Fruit fly (Drosophila melanogaster) whole organism, embryonic: ENCODE data around the gene STUB1.

Experiments used
- B-H1 ChIP-seq: fragments of 200-800 bp; sonication (Bioruptor generic); IDR thresholded peaks from 3 replicates; pipeline ENCODE4 v1.3.6; 2022; ENCODE audit warnings: missing biosample characterization, missing genetic modification characterization
- Bdp1 ChIP-seq: fragments of 200-800 bp; sonication (Bioruptor generic); optimal IDR thresholded peaks from 3 replicates; lab custom pipeline; 2016; ENCODE audit warnings: missing biosample characterization, missing genetic modification characterization
- CG10321 ChIP-seq: fragments of 200-800 bp; sonication (Bioruptor generic); IDR thresholded peaks from 2 replicates; pipeline ENCODE4 v1.3.6; 2022; ENCODE audit warnings: missing biosample characterization, missing genetic modification characterization
- CG11560 ChIP-seq: fragments of 200-800 bp; sonication (Bioruptor generic); IDR thresholded peaks from 3 replicates; pipeline ENCODE4 v1.3.6; 2022; ENCODE audit warnings: missing biosample characterization, missing genetic modification characterization
- CG11723 ChIP-seq: fragments of 200-800 bp; sonication (Bioruptor generic); optimal IDR thresholded peaks from 2 replicates; lab custom pipeline; 2017; ENCODE audit warnings: missing biosample characterization, mild to moderate bottlenecking, missing genetic modification characterization
- CG12219 ChIP-seq: fragments of 200-800 bp; sonication (Bioruptor generic); optimal IDR thresholded peaks from 3 replicates; lab custom pipeline; 2018; ENCODE audit warnings: missing biosample characterization, mild to moderate bottlenecking, missing genetic modification characterization
- CG12659 ChIP-seq: fragments of 200-800 bp; sonication (Bioruptor generic); optimal IDR thresholded peaks from 3 replicates; lab custom pipeline; 2017; ENCODE audit warnings: mild to moderate bottlenecking, missing biosample characterization, missing genetic modification reagents, missing genetic modification characterization
- CG12942 ChIP-seq: fragments of 200-800 bp; sonication (Bioruptor generic); optimal IDR thresholded peaks from 3 replicates; lab custom pipeline; 2016; ENCODE audit warnings: missing biosample characterization, missing genetic modification characterization
- CG16813 ChIP-seq: fragments of 200-800 bp; sonication (Bioruptor generic); IDR thresholded peaks from 3 replicates; pipeline ENCODE4 v1.3.6; 2022; ENCODE audit warnings: missing biosample characterization, missing genetic modification characterization; ENCODE audit not compliant: partially characterized antibody
- CG2116 ChIP-seq: fragments of 200-800 bp; sonication (Bioruptor generic); optimal IDR thresholded peaks from 3 replicates; lab custom pipeline; 2018; ENCODE audit warnings: missing biosample characterization, mild to moderate bottlenecking, missing genetic modification characterization
- CG31388 ChIP-seq: fragments of 200-800 bp; sonication (Bioruptor generic); optimal IDR thresholded peaks from 2 replicates; lab custom pipeline; 2016; ENCODE audit warnings: missing biosample characterization, missing genetic modification characterization
- CG3838 ChIP-seq: fragments of 200-800 bp; sonication (Bioruptor generic); optimal IDR thresholded peaks from 3 replicates; lab custom pipeline; 2016; ENCODE audit warnings: missing biosample characterization, missing genetic modification characterization
- CG4707 ChIP-seq: fragments of 200-800 bp; sonication (Bioruptor generic); optimal IDR thresholded peaks from 2 replicates; lab custom pipeline; 2018; ENCODE audit warnings: missing biosample characterization, mild to moderate bottlenecking, missing genetic modification characterization, moderate library complexity
- CG6689 ChIP-seq: fragments of 200-800 bp; sonication (Bioruptor generic); IDR thresholded peaks from 2 replicates; pipeline ENCODE4 v1.3.6; 2022; ENCODE audit warnings: missing biosample characterization, missing genetic modification characterization
- CG7271 ChIP-seq: fragments of 200-800 bp; sonication (Bioruptor generic); optimal IDR thresholded peaks from 2 replicates; lab custom pipeline; 2018; ENCODE audit warnings: missing biosample characterization, mild to moderate bottlenecking, missing genetic modification characterization, moderate library complexity
- CG7839 ChIP-seq: fragments of 200-800 bp; sonication (Bioruptor generic); optimal IDR thresholded peaks from 3 replicates; lab custom pipeline; 2018; ENCODE audit warnings: missing biosample characterization, mild to moderate bottlenecking, missing genetic modification characterization, moderate library complexity
- CG9215 ChIP-seq: fragments of 200-800 bp; sonication (Bioruptor generic); IDR thresholded peaks from 2 replicates; pipeline ENCODE4 v1.3.6; 2022; ENCODE audit warnings: missing biosample characterization, missing genetic modification characterization
- CG9727 ChIP-seq: fragments of 200-800 bp; sonication (Bioruptor generic); optimal IDR thresholded peaks from 3 replicates; lab custom pipeline; 2017; ENCODE audit warnings: missing biosample characterization, mild to moderate bottlenecking, missing genetic modification characterization
- CG9817 ChIP-seq: fragments of 200-800 bp; sonication (Bioruptor generic); optimal IDR thresholded peaks from 2 replicates; lab custom pipeline; 2018; ENCODE audit warnings: missing biosample characterization, mild to moderate bottlenecking, missing genetic modification characterization, moderate library complexity
- CrebB ChIP-seq: fragments of 200-800 bp; sonication (Bioruptor generic); optimal IDR thresholded peaks from 3 replicates; lab custom pipeline; 2018; ENCODE audit warnings: missing biosample characterization, mild to moderate bottlenecking, missing genetic modification characterization
- D ChIP-seq, 2 experiments: fragments of 200-800 bp in 1 of 2; fragments of >200 bp in 1 of 2; sonication (Bioruptor generic) in 1 of 2; optimal IDR thresholded peaks; 2 replicates in 1 of 2; 3 replicates in 1 of 2; lab custom pipeline; 2017; ENCODE audit warnings: mild to moderate bottlenecking in 1 of 2, missing biosample characterization in 1 of 2, missing genetic modification characterization in 1 of 2, missing genetic modification reagents in 1 of 2
- Dfd ChIP-seq, 2 experiments: fragments of >200 bp; optimal IDR thresholded peaks; 2 replicates each; lab custom pipeline; 2017; ENCODE audit warnings: missing biosample characterization in 2 of 2, missing genetic modification characterization in 2 of 2
- Elba2 ChIP-seq: fragments of 200-800 bp; sonication (Bioruptor generic); optimal IDR thresholded peaks from 3 replicates; lab custom pipeline; 2016; ENCODE audit warnings: missing biosample characterization, missing genetic modification characterization
- Ets65A ChIP-seq: fragments of 200-800 bp; sonication (Bioruptor generic); peaks from one replicate; lab custom pipeline; 2016; ENCODE audit warnings: missing biosample characterization, missing genetic modification characterization
- Ets97D ChIP-seq: fragments of 200-800 bp; sonication (Bioruptor generic); optimal IDR thresholded peaks from 3 replicates; lab custom pipeline; 2016; ENCODE audit warnings: missing biosample characterization, missing genetic modification characterization
- Gsc ChIP-seq: fragments of 200-800 bp; sonication (Bioruptor generic); IDR thresholded peaks from 2 replicates; pipeline ENCODE4 v1.3.6; 2022; ENCODE audit warnings: missing biosample characterization, missing genetic modification characterization
- Gug ChIP-seq: fragments of 200-800 bp; sonication (Bioruptor generic); IDR thresholded peaks from 4 replicates; pipeline ENCODE4 v1.3.6; 2022; ENCODE audit warnings: missing biosample characterization, missing genetic modification characterization
- Hand ChIP-seq: fragments of 200-800 bp; sonication (Bioruptor generic); optimal IDR thresholded peaks from 2 replicates; lab custom pipeline; 2017; ENCODE audit warnings: mild to moderate bottlenecking, missing biosample characterization, missing genetic modification reagents, missing genetic modification characterization
- Med ChIP-seq: fragments of 200-800 bp; sonication (Bioruptor generic); peaks from one replicate; lab custom pipeline; 2016; ENCODE audit warnings: missing biosample characterization, missing genetic modification characterization, mild to moderate bottlenecking, inconsistent platforms, moderate library complexity
- Neu2 ChIP-seq: fragments of 200-800 bp; sonication (Bioruptor generic); optimal IDR thresholded peaks from 3 replicates; lab custom pipeline; 2016; ENCODE audit warnings: missing biosample characterization, missing genetic modification characterization, borderline replicate concordance
- Opbp ChIP-seq: fragments of 200-800 bp; sonication (Bioruptor generic); IDR thresholded peaks from 3 replicates; pipeline ENCODE4 v1.3.6; 2022; ENCODE audit warnings: missing biosample characterization, missing genetic modification characterization; ENCODE audit not compliant: partially characterized antibody
- Rx ChIP-seq: fragments of 200-800 bp; sonication (Bioruptor generic); IDR thresholded peaks from 2 replicates; pipeline ENCODE4 v1.3.6; 2022; ENCODE audit warnings: missing biosample characterization, missing genetic modification characterization
- Sry-δ ChIP-seq: fragments of 200-800 bp; sonication (Bioruptor generic); optimal IDR thresholded peaks from 2 replicates; lab custom pipeline; 2016; ENCODE audit warnings: missing biosample characterization, missing genetic modification characterization
- ac ChIP-seq: fragments of 200-800 bp; sonication (Bioruptor generic); optimal IDR thresholded peaks from 3 replicates; lab custom pipeline; 2017; ENCODE audit warnings: missing biosample characterization, mild to moderate bottlenecking, missing genetic modification characterization
- caup ChIP-seq: fragments of 200-800 bp; sonication (Bioruptor generic); optimal IDR thresholded peaks from 3 replicates; lab custom pipeline; 2017; ENCODE audit warnings: missing biosample characterization, mild to moderate bottlenecking, missing genetic modification characterization, moderate library complexity; ENCODE audit not compliant: severe bottlenecking
- dpn ChIP-seq, 2 experiments: fragments of 200-800 bp; sonication (Bioruptor generic); optimal IDR thresholded peaks; 3 replicates each; lab custom pipeline; 2016; ENCODE audit warnings: missing biosample characterization in 2 of 2, missing genetic modification characterization in 2 of 2
- fru ChIP-seq: fragments of >200 bp; optimal IDR thresholded peaks from 2 replicates; lab custom pipeline; 2017
- grau ChIP-seq: fragments of 200-800 bp; optimal IDR thresholded peaks from 3 replicates; lab custom pipeline; 2019; ENCODE audit warnings: missing biosample characterization, mild to moderate bottlenecking, missing genetic modification characterization, moderate library complexity
- gsb-n ChIP-seq: fragments of 200-800 bp; sonication (Bioruptor generic); optimal IDR thresholded peaks from 3 replicates; lab custom pipeline; 2018; ENCODE audit warnings: missing biosample characterization, mild to moderate bottlenecking, missing genetic modification characterization
- jumu ChIP-seq: fragments of 200-800 bp; sonication (Bioruptor generic); optimal IDR thresholded peaks from 3 replicates; lab custom pipeline; 2016; ENCODE audit warnings: missing biosample characterization, missing genetic modification characterization
- knrl ChIP-seq: fragments of 200-800 bp; sonication (Bioruptor generic); IDR thresholded peaks from 3 replicates; pipeline ENCODE4 v1.3.6; 2022; ENCODE audit warnings: missing biosample characterization, missing genetic modification characterization; ENCODE audit not compliant: partially characterized antibody
- lov ChIP-seq, 2 experiments: fragments of 200-800 bp in 1 of 2; fragments of >200 bp in 1 of 2; sonication (Bioruptor generic) in 1 of 2; IDR thresholded peaks in 1 of 2; optimal IDR thresholded peaks in 1 of 2; 2 replicates in 1 of 2; 3 replicates in 1 of 2; pipeline versions ENCODE4 v1.3.6 to Lab custom; 2017 to 2022; ENCODE audit warnings: missing biosample characterization in 1 of 2, missing genetic modification characterization in 1 of 2
- nau ChIP-seq: fragments of 200-800 bp; sonication (Bioruptor generic); optimal IDR thresholded peaks from 3 replicates; lab custom pipeline; 2017; ENCODE audit warnings: missing biosample characterization, mild to moderate bottlenecking, missing genetic modification characterization, missing genetic modification reagents
- pan ChIP-seq, 4 experiments: fragments of >200 bp in 3 of 4; fragments of 200-800 bp in 1 of 4; sonication (Bioruptor generic) in 1 of 4; optimal IDR thresholded peaks in 3 of 4; IDR thresholded peaks in 1 of 4; 2 replicates each; pipeline versions ENCODE4 v1.3.6 to Lab custom; 2017 to 2022; ENCODE audit warnings: missing biosample characterization in 2 of 4, missing genetic modification characterization in 2 of 4, mixed read lengths in 1 of 4
- sens-2 ChIP-seq: fragments of 200-800 bp; sonication (Bioruptor generic); IDR thresholded peaks from 2 replicates; pipeline ENCODE4 v1.3.6; 2022; ENCODE audit warnings: missing biosample characterization, missing genetic modification characterization
- slp2 ChIP-seq: fragments of 200-800 bp; sonication (Bioruptor generic); optimal IDR thresholded peaks from 2 replicates; lab custom pipeline; 2016; ENCODE audit warnings: missing biosample characterization, missing genetic modification characterization
- tna ChIP-seq: fragments of 200-800 bp; sonication (Bioruptor generic); IDR thresholded peaks from 2 replicates; pipeline ENCODE4 v1.3.6; 2022; ENCODE audit warnings: missing biosample characterization, missing genetic modification characterization; ENCODE audit not compliant: partially characterized antibody
- wdn ChIP-seq: fragments of 200-800 bp; sonication (Bioruptor generic); IDR thresholded peaks from 2 replicates; pipeline ENCODE4 v1.3.6; 2022; ENCODE audit warnings: missing biosample characterization, missing genetic modification characterization
- yki ChIP-seq: fragments of >200 bp; optimal IDR thresholded peaks from 3 replicates; lab custom pipeline; 2018

Gene STUB1

DNA sequence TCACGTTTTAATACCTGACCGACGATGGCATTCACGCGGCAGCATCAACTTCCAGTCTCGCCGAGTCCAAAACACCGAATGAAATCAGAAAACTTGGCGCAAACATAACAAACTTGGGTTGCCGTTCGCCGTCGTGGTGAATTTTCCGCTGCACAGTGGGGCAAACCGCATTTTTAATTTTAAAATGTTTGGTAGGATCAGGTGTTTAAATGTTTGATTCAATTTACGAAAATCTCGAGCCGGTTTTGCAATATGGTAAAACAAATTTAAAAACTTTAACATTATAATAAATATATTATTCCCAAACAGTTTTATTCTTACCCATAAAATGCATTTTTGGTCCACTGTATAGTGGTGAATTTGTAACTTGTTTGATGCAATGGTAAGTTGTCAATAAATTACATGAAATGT is 36.9 kb downstream of the STUB1 start, which contains the start of gene RluA-1 (continued):
- TF ChIP-seq CG10321 (GFP tag; lab: Robert Waterston, UW) (peak; percentile 91), CrebB (tag; lab: Kevin White, UChicago) (peak; percentile 99), dpn (GFP tag; optimal IDR thresholded peaks at IDR 0.05; lab: Kevin White, UChicago) (peak; percentile 92 to 99), ac (GFP tag; lab: Kevin White, UChicago) (peak; percentile 98), Hand (GFP tag; lab: Kevin White, UChicago) (peak; percentile 96), Gug (GFP tag; lab: Robert Waterston, UW) (peak; percentile 98), CG11560 (peak; percentile 92), Neu2 (no peak), sens-2 (peak; percentile 98), CG4707 (peak; percentile 99), Dfd (GFP tag; optimal IDR thresholded peaks at IDR 0.05; lab: Kevin White, UChicago) (no peak), Sry-δ (GFP tag; lab: Kevin White, UChicago) (peak; percentile 55), gsb-n (tag; lab: Kevin White, UChicago) (peak; percentile 100), CG11723 (peak; percentile 99), caup (GFP tag; lab: Kevin White, UChicago) (peak; percentile 98), wdn (GFP tag; lab: Robert Waterston, UW) (peak; percentile 99), CG6689 (GFP tag; lab: Robert Waterston, UW) (peak; percentile 99), lov (optimal IDR thresholded peaks at IDR 0.05; lab: Kevin White, UChicago) (no peak), lov (GFP tag; IDR thresholded peaks at IDR 0.05; lab: Robert Waterston, UW) (peak; percentile 99), CG7839 (tag; lab: Kevin White, UChicago) (peak; percentile 99), knrl (GFP tag; lab: Robert Waterston, UW) (peak; percentile 71), Gsc (GFP tag; lab: Robert Waterston, UW) (no peak; the same call in 1 of the 2 replicates), CG9215 (GFP tag; lab: Robert Waterston, UW) (peak; percentile 97), CG7271 (peak; percentile 99), nau (GFP tag; lab: Kevin White, UChicago) (peak; percentile 99), CG12659 (GFP tag; lab: Kevin White, UChicago) (peak; percentile 100), fru (lab: Kevin White, UChicago) (no peak), CG2116 (peak; percentile 92), CG3838 (peak; percentile 96), CG16813 (GFP tag; lab: Robert Waterston, UW) (no peak; the same call in none of the 3 replicates), CG12219 (GFP tag; lab: Kevin White, UChicago) (peak; percentile 99), CG12942 (GFP tag; lab: Kevin White, UChicago) (peak; percentile 99), Opbp (peak; percentile 70), Elba2 (peak; percentile 94), Ets97D (GFP tag; lab: Kevin White, UChicago) (peak; percentile 92), Rx (GFP tag; lab: Robert Waterston, UW) (peak; percentile 98), D (optimal IDR thresholded peaks at IDR 0.05; lab: Kevin White, UChicago) (no peak), D (GFP tag; optimal IDR thresholded peaks at IDR 0.05; lab: Kevin White, UChicago) (peak; percentile 99), yki (lab: Kevin White, UChicago) (no peak), jumu (GFP tag; lab: Kevin White, UChicago) (peak; percentile 84), CG9817 (tag; lab: Kevin White, UChicago) (peak; percentile 99), grau (tag; lab: Kevin White, UChicago) (peak; percentile 99), Ets65A (peak; percentile 98), CG31388 (peak; percentile 98), B-H1 (GFP tag; lab: Robert Waterston, UW) (peak; percentile 99), Med (GFP tag; lab: Kevin White, UChicago) (peak; percentile 99), pan (optimal IDR thresholded peaks at IDR 0.05; lab: Kevin White, UChicago) (no peak), pan (GFP tag; optimal IDR thresholded peaks at IDR 0.05 in 1 of 2, IDR thresholded peaks at IDR 0.05 in 1 of 2) (peak in 1 of 2 experiments; percentile 100), slp2 (GFP tag; lab: Kevin White, UChicago) (peak; percentile 68), CG9727 (GFP tag; lab: Kevin White, UChicago) (peak; percentile 99), Bdp1 (peak; percentile 92), tna (peak; percentile 76)
